Worm (Caenorhabditis elegans) whole organism, late embryonic: ENCODE measurements around the gene gnrr-4.

Source experiments
- C38D4.7 ChIP-seq: fragments of 200-800 bp; sonication (Bioruptor generic); optimal IDR thresholded peaks from 2 replicates; lab custom pipeline; 2018; ENCODE audit warnings: mild to moderate bottlenecking, missing genetic modification characterization, moderate library complexity, missing compliant biosample characterization
- K09A11.1 ChIP-seq: sonication (generic microtip); optimal IDR thresholded peaks from 2 replicates; lab custom pipeline; 2017; ENCODE audit warnings: antibody characterized with exemption, mild to moderate bottlenecking, missing genetic modification characterization, missing compliant biosample characterization; ENCODE audit not compliant: insufficient read depth
- elt-2 ChIP-seq: sonication (generic microtip); optimal IDR thresholded peaks from 2 replicates; lab custom pipeline; 2016; ENCODE audit warnings: missing genetic modification reagents, missing genetic modification characterization, missing compliant biosample characterization
- hlh-13 ChIP-seq: fragments of 200-800 bp; sonication (Bioruptor generic); optimal IDR thresholded peaks from 2 replicates; lab custom pipeline; 2018; ENCODE audit warnings: mild to moderate bottlenecking, missing genetic modification characterization, missing compliant biosample characterization
- ref-2 ChIP-seq: sonication (generic microtip); optimal IDR thresholded peaks from 2 replicates; lab custom pipeline; 2016; ENCODE audit warnings: missing genetic modification characterization, missing compliant biosample characterization
- sdc-2 ChIP-seq: sonication (generic microtip); optimal IDR thresholded peaks from 2 replicates; lab custom pipeline; 2016; ENCODE audit warnings: missing genotype, missing genetic modification characterization, missing compliant biosample characterization
- tbx-2 ChIP-seq: sonication (generic microtip); optimal IDR thresholded peaks from 2 replicates; lab custom pipeline; 2016; ENCODE audit warnings: missing genetic modification characterization, missing compliant biosample characterization
- unc-55 ChIP-seq: sonication (generic microtip); optimal IDR thresholded peaks from 2 replicates; lab custom pipeline; 2017; ENCODE audit warnings: missing biosample characterization, missing genetic modification reagents, missing genetic modification characterization

The gnrr-4 gene

ce11 chrX:5696197-5696596 is 46.9 kb downstream of the gnrr-4 start:
- peak; percentile 4 for TF ChIP-seq tbx-2
- peak; percentile 87 for TF ChIP-seq elt-2
- TF ChIP-seq unc-55 (GFP tag; lab: Kevin White, UChicago): no peak
- TF ChIP-seq, all 69 proteins: peak for 2

DNA sequence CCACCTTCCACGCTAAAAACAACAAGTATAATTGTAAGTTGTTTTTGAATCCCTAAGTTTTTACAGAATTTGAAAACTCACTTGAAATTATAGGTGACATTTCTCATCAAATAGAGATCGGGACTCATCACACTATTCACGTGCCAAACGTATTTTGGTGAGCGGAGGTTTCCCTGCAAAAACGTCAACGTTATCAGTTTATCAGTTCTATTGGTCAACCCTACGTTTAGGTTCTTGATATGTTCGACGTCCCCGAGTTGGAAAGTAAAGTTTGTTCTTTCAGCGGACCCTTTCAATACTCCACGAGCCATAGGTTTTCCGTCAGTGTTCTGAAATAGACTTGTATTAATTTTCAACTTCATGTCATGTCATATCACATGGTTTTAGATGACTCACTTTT is 47.7 kb downstream of the gnrr-4 start:
- TF ChIP-seq elt-2 (peak; percentile 7), K09A11.1 (tag; lab: Kevin White, UChicago) (no peak)

DNA sequence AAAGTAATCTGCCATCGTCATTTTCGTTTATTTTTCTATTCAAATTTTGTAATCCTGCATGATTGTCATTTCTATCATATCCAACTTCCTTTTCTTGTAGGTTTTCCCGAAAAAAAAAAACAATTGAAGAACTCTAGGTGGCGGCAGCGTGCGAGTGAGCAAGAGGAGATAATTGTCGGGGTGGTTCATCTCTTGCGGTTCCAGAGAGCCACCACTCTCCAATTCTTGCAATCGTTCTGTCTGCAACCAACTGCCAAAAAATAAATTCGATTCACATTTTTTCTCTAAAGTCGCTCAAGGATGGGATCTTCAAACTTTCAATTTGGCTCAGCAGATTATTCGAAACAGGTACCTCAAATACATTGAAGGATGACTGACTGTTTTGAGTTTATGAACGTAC is 51.0 kb downstream of the gnrr-4 start, which contains the start of gene W01C8.1:
W01C8.1 (plus strand) TSS at position 301 of the 400 bp plus-strand sequence.
- TF ChIP-seq hlh-13 (GFP tag; lab: Kevin White, UChicago): no peak
- no peak for TF ChIP-seq ref-2 (tag; lab: Kevin White, UChicago)

- TF ChIP-seq C38D4.7 (GFP tag; lab: Kevin White, UChicago) (no peak), sdc-2 (peak; percentile 90)
Observed at ce11 chrX:5689077-5689476, 54.0 kb downstream of the gnrr-4 start.
